Fruit fly (Drosophila melanogaster) whole organism, embryonic: ENCODE measurements around the gene Syx1A.
A peak's percentile ranks its signal among the peaks of the same experiment; 100 is the strongest.

Source experiments
- Ada2b ChIP-seq: fragments of 200-800 bp; sonication (Bioruptor generic); IDR thresholded peaks from 2 replicates; pipeline ENCODE4 v1.3.6; 2022; ENCODE audit warnings: missing biosample characterization, missing genetic modification characterization
- CG10274 ChIP-seq: fragments of 200-800 bp; sonication (Bioruptor generic); optimal IDR thresholded peaks from 3 replicates; lab custom pipeline; 2017; ENCODE audit warnings: missing biosample characterization, mild to moderate bottlenecking, missing genetic modification characterization
- CG10565 ChIP-seq: fragments of 200-800 bp; sonication (Bioruptor generic); optimal IDR thresholded peaks from 3 replicates; lab custom pipeline; 2016; ENCODE audit warnings: missing biosample characterization, mild to moderate bottlenecking, missing genetic modification characterization
- CG12659 ChIP-seq: fragments of 200-800 bp; sonication (Bioruptor generic); optimal IDR thresholded peaks from 3 replicates; lab custom pipeline; 2017; ENCODE audit warnings: mild to moderate bottlenecking, missing biosample characterization, missing genetic modification reagents, missing genetic modification characterization
- CG13775 ChIP-seq: fragments of 200-800 bp; sonication (Bioruptor generic); optimal IDR thresholded peaks from 3 replicates; lab custom pipeline; 2017; ENCODE audit warnings: missing biosample characterization, mild to moderate bottlenecking, missing genetic modification characterization
- CG1603 ChIP-seq: fragments of 200-800 bp; sonication (Bioruptor generic); optimal IDR thresholded peaks from 2 replicates; lab custom pipeline; 2019; ENCODE audit warnings: missing biosample characterization, mild to moderate bottlenecking, missing genetic modification characterization, moderate library complexity
- CG18262 ChIP-seq: fragments of 200-800 bp; optimal IDR thresholded peaks from 3 replicates; lab custom pipeline; 2019; ENCODE audit warnings: missing biosample characterization, mild to moderate bottlenecking, missing genetic modification characterization, moderate library complexity
- CG18599 ChIP-seq: fragments of 200-800 bp; sonication (Bioruptor generic); optimal IDR thresholded peaks from 3 replicates; lab custom pipeline; 2017; ENCODE audit warnings: missing biosample characterization, missing genetic modification characterization, mild to moderate bottlenecking, moderate library complexity, missing genetic modification reagents
- CG2116 ChIP-seq: fragments of 200-800 bp; sonication (Bioruptor generic); optimal IDR thresholded peaks from 3 replicates; lab custom pipeline; 2018; ENCODE audit warnings: missing biosample characterization, mild to moderate bottlenecking, missing genetic modification characterization
- CG2120 ChIP-seq: fragments of 200-800 bp; sonication (Bioruptor generic); optimal IDR thresholded peaks from 3 replicates; lab custom pipeline; 2016; ENCODE audit warnings: missing biosample characterization, missing genetic modification characterization
- CG2678 ChIP-seq: fragments of 200-800 bp; sonication (Bioruptor generic); optimal IDR thresholded peaks from 3 replicates; lab custom pipeline; 2019; ENCODE audit warnings: missing biosample characterization, mild to moderate bottlenecking, missing genetic modification characterization, moderate library complexity
- CG32767 ChIP-seq: fragments of 200-800 bp; sonication (Bioruptor generic); IDR thresholded peaks from 2 replicates; pipeline ENCODE4 v1.3.6; 2022; ENCODE audit warnings: missing biosample characterization, missing genetic modification characterization
- CG3847 ChIP-seq: fragments of 200-800 bp; sonication (Bioruptor generic); IDR thresholded peaks from 2 replicates; pipeline ENCODE4 v1.3.6; 2022; ENCODE audit warnings: missing biosample characterization, missing genetic modification characterization
- CG5180 ChIP-seq: fragments of 200-800 bp; sonication (Bioruptor generic); optimal IDR thresholded peaks from 3 replicates; lab custom pipeline; 2017; ENCODE audit warnings: missing biosample characterization, missing genetic modification characterization, mild to moderate bottlenecking, moderate library complexity, missing genetic modification reagents
- CG7963 ChIP-seq: fragments of 200-800 bp; sonication (Bioruptor generic); IDR thresholded peaks from 3 replicates; pipeline ENCODE4 v1.3.6; 2022; ENCODE audit warnings: missing biosample characterization, missing genetic modification characterization; ENCODE audit not compliant: partially characterized antibody
- CG9437 ChIP-seq: fragments of 200-800 bp; sonication (Bioruptor generic); optimal IDR thresholded peaks from 2 replicates; lab custom pipeline; 2018; ENCODE audit warnings: missing biosample characterization, mild to moderate bottlenecking, missing genetic modification characterization
- CG9932 ChIP-seq: fragments of 200-800 bp; sonication (Bioruptor generic); IDR thresholded peaks from 2 replicates; pipeline ENCODE4 v1.3.6; 2022; ENCODE audit warnings: missing biosample characterization, missing genetic modification characterization
- Dip2 ChIP-seq: fragments of 200-800 bp; sonication (Bioruptor generic); IDR thresholded peaks from 2 replicates; pipeline ENCODE4 v1.3.6; 2022; ENCODE audit warnings: missing biosample characterization, missing genetic modification characterization
- Dll ChIP-seq: fragments of 200-800 bp; sonication (Bioruptor generic); IDR thresholded peaks from 4 replicates; pipeline ENCODE4 v1.3.6; 2022; ENCODE audit warnings: missing biosample characterization, missing genetic modification characterization; ENCODE audit not compliant: partially characterized antibody
- Ets97D ChIP-seq: fragments of 200-800 bp; sonication (Bioruptor generic); optimal IDR thresholded peaks from 3 replicates; lab custom pipeline; 2016; ENCODE audit warnings: missing biosample characterization, missing genetic modification characterization
- Lpt ChIP-seq: fragments of >200 bp; optimal IDR thresholded peaks from 2 replicates; lab custom pipeline; 2018; ENCODE audit warnings: missing biosample characterization, missing genetic modification characterization
- MESR4 ChIP-seq: fragments of 200-800 bp; sonication (Bioruptor generic); optimal IDR thresholded peaks from 2 replicates; lab custom pipeline; 2018; ENCODE audit warnings: missing biosample characterization, mild to moderate bottlenecking, missing genetic modification characterization, moderate library complexity
- Meics ChIP-seq: fragments of 200-800 bp; sonication (Bioruptor generic); optimal IDR thresholded peaks from 2 replicates; lab custom pipeline; 2017; ENCODE audit warnings: missing biosample characterization, mild to moderate bottlenecking, missing genetic modification characterization
- Nf-YC ChIP-seq: fragments of 200-800 bp; optimal IDR thresholded peaks from 3 replicates; lab custom pipeline; 2019; ENCODE audit warnings: missing biosample characterization, mild to moderate bottlenecking, missing genetic modification characterization, moderate library complexity
- Opbp ChIP-seq: fragments of 200-800 bp; sonication (Bioruptor generic); IDR thresholded peaks from 3 replicates; pipeline ENCODE4 v1.3.6; 2022; ENCODE audit warnings: missing biosample characterization, missing genetic modification characterization; ENCODE audit not compliant: partially characterized antibody
- PHDP ChIP-seq: fragments of 200-800 bp; sonication (Bioruptor generic); optimal IDR thresholded peaks from 3 replicates; lab custom pipeline; 2018; ENCODE audit warnings: missing biosample characterization, mild to moderate bottlenecking, missing genetic modification characterization, moderate library complexity
- Pdp1 ChIP-seq, 2 experiments: fragments of 200-800 bp; sonication (Bioruptor generic); optimal IDR thresholded peaks; 3 replicates each; lab custom pipeline; 2016; ENCODE audit warnings: missing biosample characterization in 2 of 2, missing genetic modification characterization in 2 of 2, mild to moderate bottlenecking in 1 of 2, moderate library complexity in 1 of 2
- Rfx ChIP-seq: fragments of 200-800 bp; sonication (Bioruptor generic); IDR thresholded peaks from 2 replicates; pipeline ENCODE4 v1.3.6; 2022; ENCODE audit warnings: missing biosample characterization, missing genetic modification characterization
- Scr ChIP-seq: fragments of 200-800 bp; sonication (Bioruptor generic); IDR thresholded peaks from 2 replicates; pipeline ENCODE4 v1.3.6; 2022; ENCODE audit warnings: missing biosample characterization, missing genetic modification characterization; ENCODE audit not compliant: partially characterized antibody
- Stat92E ChIP-seq, 3 experiments: fragments of >200 bp in 2 of 3; fragments of 200-800 bp in 1 of 3; sonication (Bioruptor generic) in 1 of 3; optimal IDR thresholded peaks; 2 replicates each; lab custom pipeline; 2017 to 2019; ENCODE audit warnings: missing biosample characterization in 3 of 3, missing genetic modification characterization in 3 of 3, mild to moderate bottlenecking in 1 of 3, moderate library complexity in 1 of 3
- az2 ChIP-seq: fragments of 200-800 bp; sonication (Bioruptor generic); optimal IDR thresholded peaks from 3 replicates; lab custom pipeline; 2016; ENCODE audit warnings: missing biosample characterization, missing genetic modification characterization
- crp ChIP-seq, 2 experiments: fragments of 200-800 bp; sonication (Bioruptor generic); optimal IDR thresholded peaks; 2 replicates in 1 of 2; 3 replicates in 1 of 2; lab custom pipeline; 2017; ENCODE audit warnings: missing biosample characterization in 2 of 2, missing genetic modification characterization in 2 of 2, mild to moderate bottlenecking in 1 of 2, moderate library complexity in 1 of 2
- dpn ChIP-seq, 2 experiments: fragments of 200-800 bp; sonication (Bioruptor generic); optimal IDR thresholded peaks; 3 replicates each; lab custom pipeline; 2016; ENCODE audit warnings: missing biosample characterization in 2 of 2, missing genetic modification characterization in 2 of 2
- insv ChIP-seq, 2 experiments: fragments of 200-800 bp; sonication (Bioruptor generic); optimal IDR thresholded peaks; 3 replicates each; lab custom pipeline; 2016 to 2018; ENCODE audit warnings: missing biosample characterization in 2 of 2, missing genetic modification characterization in 2 of 2
- lola ChIP-seq, 3 experiments: fragments of >200 bp in 2 of 3; fragments of 200-800 bp in 1 of 3; sonication (Bioruptor generic) in 1 of 3; optimal IDR thresholded peaks; 2 replicates each; lab custom pipeline; 2017 to 2019; ENCODE audit warnings: missing biosample characterization in 3 of 3, missing genetic modification characterization in 3 of 3, mild to moderate bottlenecking in 1 of 3, moderate library complexity in 1 of 3
- shn ChIP-seq: fragments of 200-800 bp; sonication (Bioruptor generic); optimal IDR thresholded peaks from 3 replicates; lab custom pipeline; 2016; ENCODE audit warnings: missing biosample characterization, missing genetic modification characterization
- slbo ChIP-seq: fragments of 200-800 bp; sonication (Bioruptor generic); IDR thresholded peaks from 2 replicates; pipeline ENCODE4 v1.3.6; 2022; ENCODE audit warnings: missing biosample characterization, missing genetic modification characterization
- sqz ChIP-seq: fragments of 200-800 bp; sonication (Bioruptor generic); optimal IDR thresholded peaks from 3 replicates; lab custom pipeline; 2018; ENCODE audit warnings: missing biosample characterization, mild to moderate bottlenecking, missing genetic modification characterization
- sr ChIP-seq: fragments of 200-800 bp; sonication (Bioruptor generic); IDR thresholded peaks from 3 replicates; pipeline ENCODE4 v1.3.6; 2022; ENCODE audit warnings: missing biosample characterization, missing genetic modification characterization
- tap ChIP-seq: fragments of 200-800 bp; optimal IDR thresholded peaks from 3 replicates; lab custom pipeline; 2019; ENCODE audit warnings: missing biosample characterization, mild to moderate bottlenecking, missing genetic modification characterization, moderate library complexity
- tll ChIP-seq, 2 experiments: fragments of 200-800 bp in 1 of 2; fragments of >200 bp in 1 of 2; sonication (Bioruptor generic) in 1 of 2; optimal IDR thresholded peaks; 2 replicates each; lab custom pipeline; 2017 to 2019; ENCODE audit warnings: missing biosample characterization in 2 of 2, missing genetic modification characterization in 2 of 2, mild to moderate bottlenecking in 1 of 2, moderate library complexity in 1 of 2
- trem ChIP-seq: fragments of 200-800 bp; optimal IDR thresholded peaks from 3 replicates; lab custom pipeline; 2019; ENCODE audit warnings: missing biosample characterization, mild to moderate bottlenecking, missing genetic modification characterization, moderate library complexity
- unpg ChIP-seq: fragments of 200-800 bp; sonication (Bioruptor generic); optimal IDR thresholded peaks from 3 replicates; lab custom pipeline; 2018; ENCODE audit warnings: missing biosample characterization, mild to moderate bottlenecking, missing genetic modification characterization, moderate library complexity

The Syx1A gene

dm6 chr3R:24151924-24152809 is 46.6 kb upstream of the Syx1A start, which contains the start of the genes p38a and CG6178 (continued):
- TF ChIP-seq CG10565 (GFP tag; lab: Kevin White, UChicago), result peak; percentile 45
- TF ChIP-seq Nf-YC, result peak; percentile 93
- peak; percentile 95 for TF ChIP-seq Ada2b (GFP tag; lab: Robert Waterston, UW)
- TF ChIP-seq Pdp1 (GFP tag; optimal IDR thresholded peaks at IDR 0.05; lab: Kevin White, UChicago), result peak; percentile 43 to 53
- TF ChIP-seq tap (tag; lab: Kevin White, UChicago), result peak; percentile 96
- peak; percentile 98 for TF ChIP-seq PHDP
- TF ChIP-seq Lpt, result no peak
- TF ChIP-seq, all 482 proteins: peak for 400

- TF ChIP-seq Rfx (no peak), CG9437 (GFP tag; lab: Kevin White, UChicago) (no peak), CG5180 (GFP tag; lab: Kevin White, UChicago) (peak; percentile 71)
Measured at dm6 chr3R:24150103-24150502, 44.5 kb upstream of the Syx1A start, which contains the start of gene p38c. p38c (minus strand) TSS chr3R:24150203.

- TF ChIP-seq Opbp (GFP tag; lab: Robert Waterston, UW) (0 out of 3 replicates have a peak, but pooled peaks have one; percentile 46), CG10274 (GFP tag; lab: Kevin White, UChicago) (no peak), slbo (peak; percentile 29; the same call in 1 of the 2 replicates), CG2116 (GFP tag; lab: Kevin White, UChicago) (peak; percentile 18), CG12659 (peak; percentile 14), trem (tag; lab: Kevin White, UChicago) (peak; percentile 28), Scr (GFP tag; lab: Robert Waterston, UW) (0 out of 2 replicates have a peak, but pooled peaks have one; percentile 2), CG9932 (no peak), CG18599 (peak; percentile 42), CG18262 (peak; percentile 10), MESR4 (GFP tag; lab: Kevin White, UChicago) (no peak), Meics (peak; percentile 17), dpn (GFP tag; optimal IDR thresholded peaks at IDR 0.05; lab: Kevin White, UChicago) (peak in 1 of 2 experiments; percentile 22), shn (GFP tag; lab: Kevin White, UChicago) (no peak), Stat92E (GFP tag; optimal IDR thresholded peaks at IDR 0.05; lab: Kevin White, UChicago) (no peak), CG2678 (tag; lab: Kevin White, UChicago) (peak; percentile 39), tll (GFP tag; optimal IDR thresholded peaks at IDR 0.05; lab: Kevin White, UChicago) (no peak), Dip2 (no peak), Ets97D (GFP tag; lab: Kevin White, UChicago) (peak; percentile 20), insv (GFP tag; optimal IDR thresholded peaks at IDR 0.05; lab: Kevin White, UChicago) (no peak), crp (GFP tag; optimal IDR thresholded peaks at IDR 0.05; lab: Kevin White, UChicago) (peak; percentile 56 to 93), unpg (GFP tag; lab: Kevin White, UChicago) (peak; percentile 11), CG3847 (peak; percentile 5; the same call in 1 of the 2 replicates), CG2120 (GFP tag; lab: Kevin White, UChicago) (peak; percentile 52), sr (GFP tag; lab: Robert Waterston, UW) (no peak), CG7963 (GFP tag; lab: Robert Waterston, UW) (no peak), Dll (peak; percentile 52; the same call in 1 of the 4 replicates), CG32767 (GFP tag; lab: Robert Waterston, UW) (no peak), lola (GFP tag; optimal IDR thresholded peaks at IDR 0.05; lab: Kevin White, UChicago) (peak in 1 of 3 experiments; percentile 31), CG13775 (GFP tag; lab: Kevin White, UChicago) (peak; percentile 27), az2 (GFP tag; lab: Kevin White, UChicago) (peak; percentile 3), sqz (GFP tag; lab: Kevin White, UChicago) (peak; percentile 69), CG1603 (tag; lab: Kevin White, UChicago) (no peak)
Measured at dm6 chr3R:24148838-24149237, 43.3 kb upstream of the Syx1A start, which contains the start of gene Slimp. Slimp (minus strand) TSS chr3R:24148967.
